Worm (Caenorhabditis elegans) whole organism, young adult: ENCODE measurements around the gene T26H5.11.

Source experiments
- B0261.1 ChIP-seq: sonication (generic microtip); optimal IDR thresholded peaks from 2 replicates; lab custom pipeline; 2016; ENCODE audit warnings: mild to moderate bottlenecking, missing genetic modification characterization, moderate library complexity, missing compliant biosample characterization
- C17E4.6 ChIP-seq: fragments of 200-800 bp; sonication (Bioruptor generic); IDR thresholded peaks from 2 replicates; pipeline ENCODE4 v1.3.6; 2022; ENCODE audit warnings: missing genetic modification reagents, missing genetic modification characterization, missing compliant biosample characterization
- D2030.7 ChIP-seq: fragments of 200-800 bp; sonication (Bioruptor generic); IDR thresholded peaks from 2 replicates; pipeline ENCODE4 v1.3.6; 2022; ENCODE audit warnings: missing genetic modification reagents, missing genetic modification characterization, missing compliant biosample characterization
- F10E7.11 ChIP-seq: sonication (generic microtip); optimal IDR thresholded peaks from 2 replicates; lab custom pipeline; 2017; ENCODE audit warnings: mild to moderate bottlenecking, missing genetic modification characterization, moderate library complexity, missing compliant biosample characterization
- F33H1.4 ChIP-seq: fragments of 200-800 bp; sonication (Bioruptor generic); IDR thresholded peaks from 2 replicates; pipeline ENCODE4 v1.3.6; 2022; ENCODE audit warnings: missing genetic modification reagents, missing genetic modification characterization, missing compliant biosample characterization
- Y53F4B.3 ChIP-seq: fragments of 200-800 bp; sonication (Bioruptor generic); IDR thresholded peaks from 2 replicates; pipeline ENCODE4 v1.3.6; 2022; ENCODE audit warnings: missing genetic modification reagents, missing genetic modification characterization, missing compliant biosample characterization
- Y53G8AR.9 ChIP-seq: fragments of 200-800 bp; sonication (Bioruptor generic); conservative IDR thresholded peaks from 2 replicates; pipeline ENCODE4 v1.3.6; 2022; ENCODE audit warnings: missing genetic modification reagents, missing genetic modification characterization, missing compliant biosample characterization
- Y95B8A.8 ChIP-seq: fragments of 200-800 bp; sonication (Bioruptor generic); IDR thresholded peaks from 2 replicates; pipeline ENCODE4 v1.3.6; 2022; ENCODE audit warnings: missing genetic modification reagents, missing genetic modification characterization, missing compliant biosample characterization
- aptf-3 ChIP-seq: fragments of 200-800 bp; sonication (Bioruptor generic); IDR thresholded peaks from 2 replicates; pipeline ENCODE4 v1.3.6; 2022; ENCODE audit warnings: missing genetic modification characterization, missing compliant biosample characterization
- athp-1 ChIP-seq: sonication (generic microtip); optimal IDR thresholded peaks from 2 replicates; lab custom pipeline; 2017; ENCODE audit warnings: mild to moderate bottlenecking, missing genetic modification characterization, missing compliant biosample characterization
- attf-6 ChIP-seq: fragments of 200-800 bp; sonication (Bioruptor generic); IDR thresholded peaks from 2 replicates; pipeline ENCODE4 v1.3.6; 2022; ENCODE audit warnings: missing genetic modification reagents, missing genetic modification characterization, missing compliant biosample characterization
- cebp-1 ChIP-seq, 2 experiments: fragments of 200-800 bp in 1 of 2; sonication (Bioruptor generic) in 1 of 2; sonication (generic microtip) in 1 of 2; IDR thresholded peaks in 1 of 2; optimal IDR thresholded peaks in 1 of 2; 2 replicates each; pipeline versions ENCODE4 v1.3.6 to Lab custom; 2017 to 2022; ENCODE audit warnings: missing compliant biosample characterization in 2 of 2, missing genetic modification characterization in 2 of 2, mild to moderate bottlenecking in 1 of 2, missing genetic modification reagents in 1 of 2, moderate library complexity in 1 of 2
- ceh-100 ChIP-seq: fragments of 200-800 bp; sonication (Bioruptor generic); IDR thresholded peaks from 2 replicates; pipeline ENCODE4 v1.3.6; 2022; ENCODE audit warnings: missing genetic modification reagents, missing genetic modification characterization, missing compliant biosample characterization
- ceh-58 ChIP-seq: fragments of 200-800 bp; sonication (Bioruptor generic); IDR thresholded peaks from 2 replicates; pipeline ENCODE4 v1.3.6; 2022; ENCODE audit warnings: missing genetic modification characterization, missing compliant biosample characterization
- ceh-91 ChIP-seq: fragments of 200-800 bp; sonication (Bioruptor generic); IDR thresholded peaks from 2 replicates; pipeline ENCODE4 v1.3.6; 2022; ENCODE audit warnings: missing genetic modification reagents, missing genetic modification characterization, missing compliant biosample characterization
- dox-1 ChIP-seq: fragments of 200-800 bp; sonication (Bioruptor generic); IDR thresholded peaks from 2 replicates; pipeline ENCODE4 v1.3.6; 2022; ENCODE audit warnings: missing genetic modification reagents, missing genetic modification characterization, missing compliant biosample characterization
- dpl-1 ChIP-seq: fragments of 150-350 bp; optimal IDR thresholded peaks from 2 replicates; lab custom pipeline; 2014; ENCODE audit warnings: missing biosample characterization, missing genetic modification reagents, missing genetic modification characterization
- ekl-4 ChIP-seq: fragments of 200-800 bp; sonication (Bioruptor generic); IDR thresholded peaks from 2 replicates; pipeline ENCODE4 v1.3.6; 2022; ENCODE audit warnings: missing genetic modification reagents, missing genetic modification characterization, missing compliant biosample characterization
- gei-17 ChIP-seq: fragments of 200-800 bp; sonication (Bioruptor generic); optimal IDR thresholded peaks from 2 replicates; lab custom pipeline; 2018; ENCODE audit warnings: mild to moderate bottlenecking, missing genetic modification characterization, missing compliant biosample characterization
- him-1 ChIP-seq: sonication (generic microtip); optimal IDR thresholded peaks from 2 replicates; lab custom pipeline; 2016; ENCODE audit warnings: missing genotype, missing genetic modification reagents, missing genetic modification characterization, missing compliant biosample characterization
- hlh-12 ChIP-seq: sonication (generic microtip); optimal IDR thresholded peaks from 2 replicates; lab custom pipeline; 2016; ENCODE audit warnings: missing genetic modification characterization, missing compliant biosample characterization
- hrde-1 ChIP-seq: sonication (generic microtip); optimal IDR thresholded peaks from 2 replicates; lab custom pipeline; 2016; ENCODE audit warnings: missing genetic modification characterization, mild to moderate bottlenecking, missing compliant biosample characterization, moderate library complexity, missing genotype, missing genetic modification reagents, borderline replicate concordance
- hsf-1 ChIP-seq: fragments of 200-800 bp; sonication (Bioruptor generic); IDR thresholded peaks from 2 replicates; pipeline ENCODE4 v1.3.6; 2022; ENCODE audit warnings: missing genetic modification reagents, missing genetic modification characterization, missing compliant biosample characterization
- let-607 ChIP-seq, 2 experiments: fragments of 200-800 bp in 1 of 2; sonication (Bioruptor generic) in 1 of 2; sonication (generic microtip) in 1 of 2; optimal IDR thresholded peaks; 2 replicates each; lab custom pipeline; 2016 to 2018; ENCODE audit warnings: mild to moderate bottlenecking in 2 of 2, missing compliant biosample characterization in 2 of 2, missing genetic modification characterization in 2 of 2, moderate library complexity in 2 of 2, missing genotype in 1 of 2
- lin-35 ChIP-seq, 3 experiments: fragments of 150-350 bp in 2 of 3; sonication (generic microtip) in 1 of 3; optimal IDR thresholded peaks; 2 replicates each; lab custom pipeline; 2014 to 2018; ENCODE audit warnings: missing biosample characterization in 3 of 3, missing genetic modification characterization in 3 of 3, missing genetic modification reagents in 3 of 3
- lin-40 ChIP-seq: sonication (generic microtip); optimal IDR thresholded peaks from 2 replicates; lab custom pipeline; 2016; ENCODE audit warnings: missing genetic modification characterization, mild to moderate bottlenecking, missing compliant biosample characterization, missing genotype, missing genetic modification reagents
- lin-54 ChIP-seq: fragments of 200-800 bp; sonication (Bioruptor generic); optimal IDR thresholded peaks from 2 replicates; lab custom pipeline; 2018; ENCODE audit warnings: mild to moderate bottlenecking, missing genetic modification characterization, missing compliant biosample characterization
- lir-1 ChIP-seq: fragments of 200-800 bp; sonication (Bioruptor generic); conservative IDR thresholded peaks from 2 replicates; pipeline ENCODE4 v1.3.6; 2022; ENCODE audit warnings: missing genetic modification reagents, missing genetic modification characterization, missing compliant biosample characterization
- madf-3 ChIP-seq: fragments of 200-800 bp; sonication (Bioruptor generic); IDR thresholded peaks from 2 replicates; pipeline ENCODE4 v1.3.6; 2022; ENCODE audit warnings: missing genetic modification reagents, missing genetic modification characterization, missing compliant biosample characterization
- madf-6 ChIP-seq: fragments of 200-800 bp; sonication (Bioruptor generic); IDR thresholded peaks from 2 replicates; pipeline ENCODE4 v1.3.6; 2022; ENCODE audit warnings: missing genetic modification reagents, missing genetic modification characterization, missing compliant biosample characterization
- nfya-1 ChIP-seq: sonication (generic microtip); optimal IDR thresholded peaks from 2 replicates; lab custom pipeline; 2017; ENCODE audit warnings: antibody characterized with exemption, missing compliant biosample characterization, missing genetic modification characterization, borderline replicate concordance; ENCODE audit not compliant: insufficient read depth
- nfya-2 ChIP-seq: fragments of 200-800 bp; sonication (Bioruptor generic); IDR thresholded peaks from 2 replicates; pipeline ENCODE4 v1.3.6; 2022; ENCODE audit warnings: missing genetic modification reagents, missing genetic modification characterization, missing compliant biosample characterization
- pbrm-1 ChIP-seq: fragments of 200-800 bp; sonication (Bioruptor generic); IDR thresholded peaks from 2 replicates; pipeline ENCODE4 v1.3.6; 2022; ENCODE audit warnings: missing genetic modification reagents, missing genetic modification characterization, missing compliant biosample characterization
- rcor-1 ChIP-seq: fragments of 200-800 bp; sonication (Bioruptor generic); IDR thresholded peaks from 2 replicates; pipeline ENCODE4 v1.3.6; 2022; ENCODE audit warnings: missing genetic modification reagents, missing genetic modification characterization, missing compliant biosample characterization
- sea-2 ChIP-seq: fragments of 200-800 bp; sonication (Bioruptor generic); IDR thresholded peaks from 2 replicates; pipeline ENCODE4 v1.3.6; 2022; ENCODE audit warnings: missing genetic modification characterization, missing compliant biosample characterization
- snpc-3.4 ChIP-seq: sonication (generic microtip); optimal IDR thresholded peaks from 2 replicates; lab custom pipeline; 2017; ENCODE audit warnings: missing genetic modification characterization, mild to moderate bottlenecking, missing compliant biosample characterization, antibody characterized with exemption, moderate library complexity, missing genotype, missing genetic modification reagents
- snpc-4 ChIP-seq, 5 experiments: fragments of 150-350 bp in 1 of 5; sonication (generic microtip) in 4 of 5; optimal IDR thresholded peaks; 2 replicates each; lab custom pipeline; 2014 to 2018; ENCODE audit warnings: missing genetic modification characterization in 5 of 5, missing biosample characterization in 3 of 5, antibody characterized with exemption in 2 of 5, mild to moderate bottlenecking in 2 of 5, missing compliant biosample characterization in 2 of 5, missing genotype in 2 of 5, moderate library complexity in 2 of 5, missing genetic modification reagents in 1 of 5
- tbp1 ChIP-seq: fragments of 200-800 bp; sonication (Bioruptor generic); optimal IDR thresholded peaks from 2 replicates; lab custom pipeline; 2018; ENCODE audit warnings: mild to moderate bottlenecking, missing genetic modification characterization, missing compliant biosample characterization
- tlf-1 ChIP-seq: fragments of 200-800 bp; sonication (Bioruptor generic); optimal IDR thresholded peaks from 2 replicates; lab custom pipeline; 2018; ENCODE audit warnings: mild to moderate bottlenecking, missing genetic modification characterization, missing compliant biosample characterization
- unc-130 ChIP-seq: sonication (generic microtip); optimal IDR thresholded peaks from 2 replicates; lab custom pipeline; 2016; ENCODE audit warnings: missing genetic modification reagents, missing genetic modification characterization, missing compliant biosample characterization
- xnd-1 ChIP-seq: sonication (generic microtip); optimal IDR thresholded peaks from 2 replicates; lab custom pipeline; 2016; ENCODE audit warnings: missing genotype, missing genetic modification reagents, missing genetic modification characterization, missing compliant biosample characterization
- zim-3 ChIP-seq: sonication (generic microtip); optimal IDR thresholded peaks from 2 replicates; lab custom pipeline; 2017; ENCODE audit warnings: mild to moderate bottlenecking, missing genetic modification characterization, moderate library complexity, missing compliant biosample characterization
- ztf-26 ChIP-seq: sonication (generic microtip); optimal IDR thresholded peaks from 2 replicates; lab custom pipeline; 2017; ENCODE audit warnings: missing genetic modification characterization, missing compliant biosample characterization

Gene T26H5.11

DNA sequence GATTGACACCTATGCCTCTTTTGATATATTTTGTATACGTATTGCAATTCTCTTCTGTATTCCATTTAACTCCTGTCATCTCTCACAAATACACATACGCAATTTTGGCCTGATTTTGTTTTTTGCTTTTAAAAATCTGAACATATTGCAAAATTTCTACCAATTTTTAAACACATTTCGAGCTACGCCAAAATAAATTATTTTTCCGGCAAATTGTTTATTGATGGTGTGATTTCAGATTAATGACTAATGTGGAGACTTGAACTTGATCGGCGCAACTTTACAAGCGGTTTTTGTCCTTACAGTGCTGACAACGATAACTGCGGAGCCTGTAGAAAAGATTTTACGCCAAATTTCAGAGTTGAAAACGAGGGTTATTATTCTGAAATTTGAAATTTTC lies 46.9 kb downstream of the T26H5.11 start (continued):
- TF ChIP-seq snpc-4 (GFP tag; optimal IDR thresholded peaks at IDR 0.05; lab: Kevin White, UChicago) (peak; percentile 29), snpc-4 (tag; optimal IDR thresholded peaks at IDR 0.05; lab: Kevin White, UChicago) (no peak), hrde-1 (tag; lab: Kevin White, UChicago) (peak; percentile 82), attf-6 (peak; percentile 76), ekl-4 (peak; percentile 67), F10E7.11 (tag; lab: Kevin White, UChicago) (peak; percentile 17), madf-3 (GFP tag; lab: Robert Waterston, UW) (0 out of 2 replicates have a peak, but pooled peaks have one; percentile 16), madf-6 (GFP tag; lab: Robert Waterston, UW) (peak; percentile 73), cebp-1 (GFP tag; IDR thresholded peaks at IDR 0.05; lab: Robert Waterston, UW) (no peak), cebp-1 (tag; optimal IDR thresholded peaks at IDR 0.05; lab: Kevin White, UChicago) (no peak), lin-40 (tag; lab: Kevin White, UChicago) (no peak), B0261.1 (tag; lab: Kevin White, UChicago) (peak; percentile 12), Y53G8AR.9 (peak; percentile 75), tlf-1 (GFP tag; lab: Kevin White, UChicago) (peak; percentile 63), nfya-2 (GFP tag; lab: Robert Waterston, UW) (no peak), him-1 (tag; lab: Kevin White, UChicago) (peak; percentile 37), lin-35 (GFP tag; optimal IDR thresholded peaks at IDR 0.05; lab: Kevin White, UChicago) (peak in 1 of 3 experiments; percentile 2)

DNA sequence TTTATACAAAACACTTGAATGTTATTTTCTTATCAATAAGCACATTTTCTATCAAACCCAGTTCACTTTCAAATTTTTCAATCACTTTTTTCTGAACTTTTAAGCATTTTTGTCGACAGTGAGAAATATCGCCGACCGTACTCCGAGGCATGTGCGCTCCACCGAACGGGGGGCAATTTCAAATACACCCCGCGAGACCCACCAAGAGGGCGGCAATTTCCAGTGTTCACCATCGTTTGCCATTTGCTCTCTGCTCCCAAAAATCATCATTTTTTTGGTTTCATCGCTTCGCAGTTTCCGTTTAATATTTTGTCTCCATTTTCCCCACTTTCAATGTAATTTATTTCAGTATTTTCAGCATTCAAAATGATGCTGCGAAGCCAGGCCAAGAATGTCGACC lies 48.7 kb downstream of the T26H5.11 start, which contains the start of gene cyb-3:
Gene cyb-3 (plus strand): TSS at position 350 of the 400 bp plus-strand sequence.
- TF ChIP-seq aptf-3 (GFP tag; lab: Robert Waterston, UW), result no peak
- TF ChIP-seq D2030.7 (GFP tag; lab: Robert Waterston, UW), result peak; percentile 91
- TF ChIP-seq xnd-1 (tag; lab: Kevin White, UChicago), result peak; percentile 82
- peak; percentile 91 for TF ChIP-seq ceh-91
- peak; percentile 18 for TF ChIP-seq B0261.1 (tag; lab: Kevin White, UChicago)
- peak; percentile 68 for TF ChIP-seq snpc-3.4 (tag; lab: Kevin White, UChicago)
- no peak for TF ChIP-seq cebp-1 (GFP tag; IDR thresholded peaks at IDR 0.05; lab: Robert Waterston, UW)
- TF ChIP-seq cebp-1 (tag; optimal IDR thresholded peaks at IDR 0.05; lab: Kevin White, UChicago), result no peak
- peak; percentile 86 for TF ChIP-seq hsf-1 (GFP tag; lab: Robert Waterston, UW)
- TF ChIP-seq let-607 (tag; optimal IDR thresholded peaks at IDR 0.05; lab: Kevin White, UChicago), result no peak
- no peak for TF ChIP-seq C17E4.6 (GFP tag; lab: Robert Waterston, UW)
- TF ChIP-seq pbrm-1 (GFP tag; lab: Robert Waterston, UW), result peak; percentile 28; the same call in 1 of the 2 replicates
- no peak for TF ChIP-seq zim-3 (tag; lab: Kevin White, UChicago)
- peak; percentile 53 for TF ChIP-seq tbp1
- TF ChIP-seq him-1 (tag; lab: Kevin White, UChicago), result no peak
- TF ChIP-seq unc-130 (GFP tag; lab: Kevin White, UChicago), result peak; percentile 36
- no peak for TF ChIP-seq hlh-12 (tag; lab: Kevin White, UChicago)
- TF ChIP-seq dpl-1, result peak; percentile 85
- no peak for TF ChIP-seq sea-2 (GFP tag; lab: Robert Waterston, UW)
- TF ChIP-seq F33H1.4 (GFP tag; lab: Robert Waterston, UW), result peak; percentile 71
- TF ChIP-seq dox-1 (GFP tag; lab: Robert Waterston, UW), result peak; percentile 60; the same call in 1 of the 2 replicates
- TF ChIP-seq nfya-1 (tag; lab: Kevin White, UChicago), result no peak
- peak; percentile 67; the same call in 1 of the 2 replicates for TF ChIP-seq Y95B8A.8 (GFP tag; lab: Robert Waterston, UW)
- peak; percentile 59; the same call in 1 of the 2 replicates for TF ChIP-seq rcor-1
- peak; percentile 1 for TF ChIP-seq snpc-4 (GFP tag; optimal IDR thresholded peaks at IDR 0.05; lab: Kevin White, UChicago)
- peak in 1 of 4 experiments; percentile 53 for TF ChIP-seq snpc-4 (tag; optimal IDR thresholded peaks at IDR 0.05; lab: Kevin White, UChicago)
- TF ChIP-seq ekl-4, result no peak
- no peak for TF ChIP-seq gei-17 (GFP tag; lab: Kevin White, UChicago)
- TF ChIP-seq athp-1 (tag; lab: Kevin White, UChicago), result peak; percentile 7
- peak; percentile 48 for TF ChIP-seq tlf-1 (GFP tag; lab: Kevin White, UChicago)
- TF ChIP-seq Y53F4B.3 (GFP tag; lab: Robert Waterston, UW), result no peak; the same call in 1 of the 2 replicates
- TF ChIP-seq ceh-58 (GFP tag; lab: Robert Waterston, UW), result no peak
- no peak for TF ChIP-seq ztf-26
- TF ChIP-seq lir-1, result no peak
- TF ChIP-seq lin-54 (GFP tag; lab: Kevin White, UChicago), result peak; percentile 75
- no peak for TF ChIP-seq ceh-100 (GFP tag; lab: Robert Waterston, UW)
